Fruit fly (Drosophila melanogaster) whole organism, embryonic: ENCODE results near the gene Hsp70Ba.
A peak's percentile ranks its signal among the peaks of the same experiment; 100 is the strongest.

Source experiments
- BEAF-32 ChIP-seq: fragments of 200-800 bp; sonication (Bioruptor generic); optimal IDR thresholded peaks from 3 replicates; lab custom pipeline; 2017; ENCODE audit warnings: missing biosample characterization, missing genetic modification characterization, mild to moderate bottlenecking, moderate library complexity, missing genetic modification reagents
- Bdp1 ChIP-seq: fragments of 200-800 bp; sonication (Bioruptor generic); optimal IDR thresholded peaks from 3 replicates; lab custom pipeline; 2016; ENCODE audit warnings: missing biosample characterization, missing genetic modification characterization
- Bteb2 ChIP-seq: fragments of 200-800 bp; sonication (Bioruptor generic); optimal IDR thresholded peaks from 2 replicates; lab custom pipeline; 2016; ENCODE audit warnings: missing biosample characterization, missing genetic modification characterization
- CG10565 ChIP-seq: fragments of 200-800 bp; sonication (Bioruptor generic); optimal IDR thresholded peaks from 3 replicates; lab custom pipeline; 2016; ENCODE audit warnings: missing biosample characterization, mild to moderate bottlenecking, missing genetic modification characterization
- CG11504 ChIP-seq: fragments of 200-800 bp; sonication (Bioruptor generic); optimal IDR thresholded peaks from 3 replicates; lab custom pipeline; 2019; ENCODE audit warnings: missing biosample characterization, mild to moderate bottlenecking, missing genetic modification characterization, moderate library complexity
- CG12104 ChIP-seq: fragments of 200-800 bp; sonication (Bioruptor generic); optimal IDR thresholded peaks from 3 replicates; lab custom pipeline; 2016; ENCODE audit warnings: missing biosample characterization, missing genetic modification characterization
- CG12744 ChIP-seq: fragments of 200-800 bp; sonication (Bioruptor generic); optimal IDR thresholded peaks from 2 replicates; lab custom pipeline; 2016; ENCODE audit warnings: missing biosample characterization, missing genetic modification characterization
- CG16863 ChIP-seq: fragments of 200-800 bp; sonication (Bioruptor generic); optimal IDR thresholded peaks from 3 replicates; lab custom pipeline; 2016; ENCODE audit warnings: missing biosample characterization, missing genetic modification characterization
- CG17186 ChIP-seq: fragments of 200-800 bp; sonication (Bioruptor generic); optimal IDR thresholded peaks from 3 replicates; lab custom pipeline; 2017; ENCODE audit warnings: missing biosample characterization, missing genetic modification reagents, missing genetic modification characterization
- CG2120 ChIP-seq: fragments of 200-800 bp; sonication (Bioruptor generic); optimal IDR thresholded peaks from 3 replicates; lab custom pipeline; 2016; ENCODE audit warnings: missing biosample characterization, missing genetic modification characterization
- CG31224 ChIP-seq: fragments of 200-800 bp; sonication (Bioruptor generic); IDR thresholded peaks from 2 replicates; pipeline ENCODE4 v1.3.6; 2022; ENCODE audit warnings: missing biosample characterization, missing genetic modification characterization
- CG32532 ChIP-seq: fragments of 200-800 bp; sonication (Bioruptor generic); IDR thresholded peaks from 2 replicates; pipeline ENCODE4 v1.3.6; 2022; ENCODE audit warnings: missing biosample characterization, missing genetic modification characterization
- CG6791 ChIP-seq: fragments of 200-800 bp; sonication (Bioruptor generic); IDR thresholded peaks from 3 replicates; pipeline ENCODE4 v1.3.6; 2022; ENCODE audit warnings: missing biosample characterization, missing genetic modification characterization; ENCODE audit not compliant: partially characterized antibody
- CG7271 ChIP-seq: fragments of 200-800 bp; sonication (Bioruptor generic); optimal IDR thresholded peaks from 2 replicates; lab custom pipeline; 2018; ENCODE audit warnings: missing biosample characterization, mild to moderate bottlenecking, missing genetic modification characterization, moderate library complexity
- CG7786 ChIP-seq: fragments of 200-800 bp; sonication (Bioruptor generic); optimal IDR thresholded peaks from 2 replicates; lab custom pipeline; 2016; ENCODE audit warnings: missing biosample characterization, missing genetic modification characterization
- CG7839 ChIP-seq: fragments of 200-800 bp; sonication (Bioruptor generic); optimal IDR thresholded peaks from 3 replicates; lab custom pipeline; 2018; ENCODE audit warnings: missing biosample characterization, mild to moderate bottlenecking, missing genetic modification characterization, moderate library complexity
- CG7928 ChIP-seq: fragments of 200-800 bp; sonication (Bioruptor generic); optimal IDR thresholded peaks from 2 replicates; lab custom pipeline; 2017; ENCODE audit warnings: missing biosample characterization, mild to moderate bottlenecking, missing genetic modification characterization
- CG7963 ChIP-seq: fragments of 200-800 bp; sonication (Bioruptor generic); IDR thresholded peaks from 3 replicates; pipeline ENCODE4 v1.3.6; 2022; ENCODE audit warnings: missing biosample characterization, missing genetic modification characterization; ENCODE audit not compliant: partially characterized antibody
- CG8281 ChIP-seq: fragments of 200-800 bp; sonication (Bioruptor generic); optimal IDR thresholded peaks from 2 replicates; lab custom pipeline; 2018; ENCODE audit warnings: missing biosample characterization, mild to moderate bottlenecking, missing genetic modification characterization, moderate library complexity
- CG8359 ChIP-seq: fragments of 200-800 bp; sonication (Bioruptor generic); optimal IDR thresholded peaks from 2 replicates; lab custom pipeline; 2017; ENCODE audit warnings: missing biosample characterization, mild to moderate bottlenecking, missing genetic modification characterization, borderline replicate concordance
- Dbx ChIP-seq: fragments of 200-800 bp; sonication (Bioruptor generic); IDR thresholded peaks from 3 replicates; pipeline ENCODE4 v1.3.6; 2022; ENCODE audit warnings: missing biosample characterization, missing genetic modification characterization
- Dip2 ChIP-seq: fragments of 200-800 bp; sonication (Bioruptor generic); IDR thresholded peaks from 2 replicates; pipeline ENCODE4 v1.3.6; 2022; ENCODE audit warnings: missing biosample characterization, missing genetic modification characterization
- Doc2 ChIP-seq: fragments of 200-800 bp; sonication (Bioruptor generic); IDR thresholded peaks from 2 replicates; pipeline ENCODE4 v1.3.6; 2022; ENCODE audit warnings: missing biosample characterization, missing genetic modification characterization
- Ets65A ChIP-seq: fragments of 200-800 bp; sonication (Bioruptor generic); peaks from one replicate; lab custom pipeline; 2016; ENCODE audit warnings: missing biosample characterization, missing genetic modification characterization
- Ets97D ChIP-seq: fragments of 200-800 bp; sonication (Bioruptor generic); optimal IDR thresholded peaks from 3 replicates; lab custom pipeline; 2016; ENCODE audit warnings: missing biosample characterization, missing genetic modification characterization
- HLH4C ChIP-seq: fragments of 200-800 bp; sonication (Bioruptor generic); IDR thresholded peaks from 3 replicates; pipeline ENCODE4 v1.3.6; 2022; ENCODE audit warnings: missing biosample characterization, missing genetic modification characterization; ENCODE audit not compliant: partially characterized antibody
- Hey ChIP-seq: fragments of 200-800 bp; sonication (Bioruptor generic); optimal IDR thresholded peaks from 3 replicates; lab custom pipeline; 2018; ENCODE audit warnings: missing biosample characterization, mild to moderate bottlenecking, missing genetic modification characterization
- Sox102F ChIP-seq: fragments of 200-800 bp; sonication (Bioruptor generic); optimal IDR thresholded peaks from 2 replicates; lab custom pipeline; 2018; ENCODE audit warnings: missing biosample characterization, mild to moderate bottlenecking, missing genetic modification characterization, moderate library complexity
- Sry-β ChIP-seq: fragments of 200-800 bp; sonication (Bioruptor generic); optimal IDR thresholded peaks from 2 replicates; lab custom pipeline; 2018; ENCODE audit warnings: missing biosample characterization, mild to moderate bottlenecking, missing genetic modification characterization, moderate library complexity
- Usf ChIP-seq: fragments of 200-800 bp; sonication (Bioruptor generic); optimal IDR thresholded peaks from 2 replicates; lab custom pipeline; 2017; ENCODE audit warnings: missing genotype, missing biosample characterization, missing genetic modification characterization
- ac ChIP-seq: fragments of 200-800 bp; sonication (Bioruptor generic); optimal IDR thresholded peaks from 3 replicates; lab custom pipeline; 2017; ENCODE audit warnings: missing biosample characterization, mild to moderate bottlenecking, missing genetic modification characterization
- bbx ChIP-seq: fragments of 200-800 bp; sonication (Bioruptor generic); IDR thresholded peaks from 2 replicates; pipeline ENCODE4 v1.3.6; 2022; ENCODE audit warnings: missing biosample characterization, missing genetic modification characterization; ENCODE audit not compliant: partially characterized antibody
- chinmo ChIP-seq: fragments of 200-800 bp; sonication (Bioruptor generic); IDR thresholded peaks from 4 replicates; pipeline ENCODE4 v1.3.6; 2022; ENCODE audit warnings: missing biosample characterization, missing genetic modification characterization; ENCODE audit not compliant: partially characterized antibody
- chn ChIP-seq: fragments of 200-800 bp; sonication (Bioruptor generic); optimal IDR thresholded peaks from 2 replicates; lab custom pipeline; 2016; ENCODE audit warnings: missing biosample characterization, missing genetic modification characterization
- crp ChIP-seq, 2 experiments: fragments of 200-800 bp; sonication (Bioruptor generic); optimal IDR thresholded peaks; 2 replicates in 1 of 2; 3 replicates in 1 of 2; lab custom pipeline; 2017; ENCODE audit warnings: missing biosample characterization in 2 of 2, missing genetic modification characterization in 2 of 2, mild to moderate bottlenecking in 1 of 2, moderate library complexity in 1 of 2
- dmrt99B ChIP-seq: fragments of 200-800 bp; sonication (Bioruptor generic); optimal IDR thresholded peaks from 2 replicates; lab custom pipeline; 2018; ENCODE audit warnings: missing biosample characterization, mild to moderate bottlenecking, missing genetic modification characterization, moderate library complexity
- emc ChIP-seq: fragments of 200-800 bp; sonication (Bioruptor generic); optimal IDR thresholded peaks from 2 replicates; lab custom pipeline; 2016; ENCODE audit warnings: missing biosample characterization, missing genetic modification characterization
- gcm ChIP-seq: fragments of 200-800 bp; sonication (Bioruptor generic); optimal IDR thresholded peaks from 2 replicates; lab custom pipeline; 2019; ENCODE audit warnings: missing biosample characterization, mild to moderate bottlenecking, missing genetic modification characterization, moderate library complexity
- gcm2 ChIP-seq: fragments of 200-800 bp; sonication (Bioruptor generic); optimal IDR thresholded peaks from 2 replicates; lab custom pipeline; 2016; ENCODE audit warnings: missing biosample characterization, missing genetic modification characterization
- gro ChIP-seq: fragments of 200-800 bp; sonication (Bioruptor generic); optimal IDR thresholded peaks from 2 replicates; lab custom pipeline; 2016; ENCODE audit warnings: missing biosample characterization, missing genetic modification characterization
- h ChIP-seq: fragments of >200 bp; optimal IDR thresholded peaks from 2 replicates; lab custom pipeline; 2017
- her ChIP-seq: fragments of 200-800 bp; sonication (Bioruptor generic); optimal IDR thresholded peaks from 2 replicates; lab custom pipeline; 2016; ENCODE audit warnings: missing biosample characterization, missing genetic modification characterization
- lov ChIP-seq, 2 experiments: fragments of 200-800 bp in 1 of 2; fragments of >200 bp in 1 of 2; sonication (Bioruptor generic) in 1 of 2; IDR thresholded peaks in 1 of 2; optimal IDR thresholded peaks in 1 of 2; 2 replicates in 1 of 2; 3 replicates in 1 of 2; pipeline versions ENCODE4 v1.3.6 to Lab custom; 2017 to 2022; ENCODE audit warnings: missing biosample characterization in 1 of 2, missing genetic modification characterization in 1 of 2
- org-1 ChIP-seq: fragments of 200-800 bp; sonication (Bioruptor generic); optimal IDR thresholded peaks from 2 replicates; lab custom pipeline; 2017; ENCODE audit warnings: missing biosample characterization, missing genetic modification characterization
- pnt ChIP-seq: fragments of 200-800 bp; sonication (Bioruptor generic); optimal IDR thresholded peaks from 3 replicates; lab custom pipeline; 2016; ENCODE audit warnings: missing biosample characterization, missing genetic modification characterization
- pzg ChIP-seq: fragments of 200-800 bp; sonication (Bioruptor generic); optimal IDR thresholded peaks from 3 replicates; lab custom pipeline; 2018; ENCODE audit warnings: missing biosample characterization, mild to moderate bottlenecking, missing genetic modification characterization, moderate library complexity
- ranshi ChIP-seq: fragments of 200-800 bp; sonication (Bioruptor generic); IDR thresholded peaks from 2 replicates; pipeline ENCODE4 v1.3.6; 2022; ENCODE audit warnings: missing biosample characterization, missing genetic modification characterization
- repo ChIP-seq: fragments of 200-800 bp; sonication (Bioruptor generic); optimal IDR thresholded peaks from 2 replicates; lab custom pipeline; 2016; ENCODE audit warnings: missing biosample characterization, missing genetic modification characterization
- seq ChIP-seq: fragments of 200-800 bp; sonication (Bioruptor generic); IDR thresholded peaks from 2 replicates; pipeline ENCODE4 v1.3.6; 2022; ENCODE audit warnings: missing biosample characterization, missing genetic modification characterization
- slp2 ChIP-seq: fragments of 200-800 bp; sonication (Bioruptor generic); optimal IDR thresholded peaks from 2 replicates; lab custom pipeline; 2016; ENCODE audit warnings: missing biosample characterization, missing genetic modification characterization

The Hsp70Ba gene

dm6 chr3R:12422379-12422975, 45.1 kb downstream of the Hsp70Ba start, which contains the start of the genes Scgbeta and CG17202 (continued):
- TF ChIP-seq CG12104 (no peak), emc (no peak), pnt (no peak), Bteb2 (GFP tag; lab: Kevin White, UChicago) (peak; percentile 7), gcm2 (no peak), slp2 (GFP tag; lab: Kevin White, UChicago) (no peak), seq (GFP tag; lab: Robert Waterston, UW) (no peak), CG8359 (GFP tag; lab: Kevin White, UChicago) (no peak), Ets65A (GFP tag; lab: Kevin White, UChicago) (peak; percentile 49), bbx (no peak), Dip2 (no peak), lov (optimal IDR thresholded peaks at IDR 0.05; lab: Kevin White, UChicago) (no peak), lov (GFP tag; IDR thresholded peaks at IDR 0.05; lab: Robert Waterston, UW) (no peak), CG7963 (no peak), BEAF-32 (GFP tag; lab: Kevin White, UChicago) (peak; percentile 37), CG12744 (peak; percentile 32), CG32532 (GFP tag; lab: Robert Waterston, UW) (no peak; the same call in 1 of the 2 replicates), crp (GFP tag; optimal IDR thresholded peaks at IDR 0.05; lab: Kevin White, UChicago) (peak in 1 of 2 experiments; percentile 11), ranshi (no peak), gcm (GFP tag; lab: Kevin White, UChicago) (no peak), dmrt99B (tag; lab: Kevin White, UChicago) (no peak), CG10565 (no peak), pzg (peak; percentile 78), CG7271 (tag; lab: Kevin White, UChicago) (no peak), Ets97D (GFP tag; lab: Kevin White, UChicago) (peak; percentile 65), CG6791 (GFP tag; lab: Robert Waterston, UW) (no peak), Sry-β (GFP tag; lab: Kevin White, UChicago) (no peak), CG7839 (tag; lab: Kevin White, UChicago) (no peak), CG7786 (GFP tag; lab: Kevin White, UChicago) (peak; percentile 3), HLH4C (GFP tag; lab: Robert Waterston, UW) (no peak), Sox102F (no peak), h (lab: Kevin White, UChicago) (no peak), Usf (GFP tag; lab: Kevin White, UChicago) (no peak), chn (GFP tag; lab: Kevin White, UChicago) (no peak), ac (GFP tag; lab: Kevin White, UChicago) (no peak), CG11504 (tag; lab: Kevin White, UChicago) (no peak), CG16863 (GFP tag; lab: Kevin White, UChicago) (no peak), Dbx (0 out of 3 replicates have a peak, but pooled peaks have one; percentile 27), Doc2 (GFP tag; lab: Robert Waterston, UW) (no peak), CG8281 (tag; lab: Kevin White, UChicago) (no peak), org-1 (GFP tag; lab: Kevin White, UChicago) (no peak), CG17186 (no peak), CG7928 (peak; percentile 96), CG2120 (GFP tag; lab: Kevin White, UChicago) (peak; percentile 59), gro (GFP tag; lab: Kevin White, UChicago) (peak; percentile 42), chinmo (GFP tag; lab: Robert Waterston, UW) (no peak), repo (GFP tag; lab: Kevin White, UChicago) (no peak), Hey (no peak), Bdp1 (GFP tag; lab: Kevin White, UChicago) (no peak), CG31224 (no peak), her (GFP tag; lab: Kevin White, UChicago) (no peak)
